Worm (Caenorhabditis elegans) whole organism, L4/young adult: ENCODE results near the gene gcy-27.

Source experiments
- W03F9.2 ChIP-seq: fragments of 150-350 bp; optimal IDR thresholded peaks from 2 replicates; lab custom pipeline; 2014; ENCODE audit warnings: missing biosample characterization, missing genetic modification characterization
- dao-5 ChIP-seq: sonication (generic microtip); optimal IDR thresholded peaks from 2 replicates; lab custom pipeline; 2016; ENCODE audit warnings: missing genotype, missing genetic modification characterization, moderate library complexity, missing compliant biosample characterization
- him-1 ChIP-seq: sonication (generic microtip); optimal IDR thresholded peaks from 2 replicates; lab custom pipeline; 2016; ENCODE audit warnings: missing genotype, missing genetic modification reagents, missing genetic modification characterization, missing compliant biosample characterization

- TF ChIP-seq dao-5 (tag; lab: Kevin White, UChicago) = no peak
- no peak for TF ChIP-seq him-1 (tag; lab: Kevin White, UChicago)
- no peak for TF ChIP-seq W03F9.2 (tag; lab: Kevin White, UChicago)
Observed at ce11 chrIV:17431287-17431686, 5.2 kb downstream of the gcy-27 start, which contains the start of gene lact-6.
